Fruit fly (Drosophila melanogaster) whole organism, adult: ENCODE data around the gene mtDNA-helicase.

ENCODE experiments used
- CG11617 ChIP-seq: fragments of 200-800 bp; sonication (Bioruptor generic); optimal IDR thresholded peaks from 2 replicates; lab custom pipeline; 2017; ENCODE audit warnings: mild to moderate bottlenecking, missing biosample characterization, missing genetic modification reagents, missing genetic modification characterization
- CG12768 ChIP-seq: fragments of 200-800 bp; sonication (Bioruptor generic); optimal IDR thresholded peaks from 2 replicates; lab custom pipeline; 2017; ENCODE audit warnings: missing biosample characterization, missing genetic modification characterization, mild to moderate bottlenecking, moderate library complexity, missing genetic modification reagents
- CG14711 ChIP-seq: fragments of 200-800 bp; sonication (Bioruptor generic); optimal IDR thresholded peaks from 2 replicates; lab custom pipeline; 2018; ENCODE audit warnings: missing biosample characterization, mild to moderate bottlenecking, missing genetic modification characterization, moderate library complexity
- CG1620 ChIP-seq: fragments of 200-800 bp; sonication (Bioruptor generic); optimal IDR thresholded peaks from 2 replicates; lab custom pipeline; 2016; ENCODE audit warnings: missing biosample characterization, missing genetic modification characterization
- CG33017 ChIP-seq: fragments of 200-800 bp; sonication (Bioruptor generic); optimal IDR thresholded peaks from 2 replicates; lab custom pipeline; 2018; ENCODE audit warnings: missing biosample characterization, mild to moderate bottlenecking, missing genetic modification characterization, moderate library complexity
- CG5204 ChIP-seq: fragments of 200-800 bp; sonication (Bioruptor generic); optimal IDR thresholded peaks from 2 replicates; lab custom pipeline; 2016; ENCODE audit warnings: missing biosample characterization, missing genetic modification characterization
- CG7045 ChIP-seq: fragments of 200-800 bp; sonication (Bioruptor generic); optimal IDR thresholded peaks from 2 replicates; lab custom pipeline; 2017; ENCODE audit warnings: missing biosample characterization, mild to moderate bottlenecking, missing genetic modification characterization
- CG7101 ChIP-seq: fragments of 200-800 bp; sonication (Bioruptor generic); optimal IDR thresholded peaks from 2 replicates; lab custom pipeline; 2018; ENCODE audit warnings: missing biosample characterization, mild to moderate bottlenecking, missing genetic modification characterization, moderate library complexity
- Clk ChIP-seq: fragments of 200-800 bp; sonication (Bioruptor generic); optimal IDR thresholded peaks from 2 replicates; lab custom pipeline; 2017; ENCODE audit warnings: missing biosample characterization, missing genetic modification characterization
- Crg-1 ChIP-seq: fragments of 200-800 bp; sonication (Bioruptor generic); optimal IDR thresholded peaks from 2 replicates; lab custom pipeline; 2016; ENCODE audit warnings: missing biosample characterization, missing genetic modification characterization
- Hr96 ChIP-seq: fragments of 200-800 bp; sonication (Bioruptor generic); optimal IDR thresholded peaks from 2 replicates; lab custom pipeline; 2016; ENCODE audit warnings: missing biosample characterization, missing genetic modification characterization
- Mnt ChIP-seq: fragments of 200-800 bp; sonication (Bioruptor generic); optimal IDR thresholded peaks from 2 replicates; lab custom pipeline; 2016; ENCODE audit warnings: missing biosample characterization, mild to moderate bottlenecking, missing genetic modification characterization
- bab1 ChIP-seq: fragments of 200-800 bp; sonication (Bioruptor generic); optimal IDR thresholded peaks from 3 replicates; lab custom pipeline; 2019; ENCODE audit warnings: missing biosample characterization, mild to moderate bottlenecking, missing genetic modification characterization, moderate library complexity
- cic ChIP-seq: fragments of 200-800 bp; sonication (Bioruptor generic); optimal IDR thresholded peaks from 2 replicates; lab custom pipeline; 2017; ENCODE audit warnings: missing biosample characterization, mild to moderate bottlenecking, missing genetic modification characterization, moderate library complexity
- cnc ChIP-seq, 2 experiments: fragments of >200 bp; optimal IDR thresholded peaks; 2 replicates each; lab custom pipeline; 2017
- kay ChIP-seq: fragments of 200-800 bp; sonication (Bioruptor generic); peaks from one replicate; lab custom pipeline; 2016; ENCODE audit warnings: missing biosample characterization, missing genetic modification characterization, borderline replicate concordance
- ovo ChIP-seq: fragments of 200-800 bp; sonication (Bioruptor generic); optimal IDR thresholded peaks from 2 replicates; lab custom pipeline; 2016; ENCODE audit warnings: missing biosample characterization, missing genetic modification characterization
- pad ChIP-seq: fragments of 200-800 bp; sonication (Bioruptor generic); optimal IDR thresholded peaks from 3 replicates; lab custom pipeline; 2017; ENCODE audit warnings: missing biosample characterization, missing genetic modification characterization, mild to moderate bottlenecking, moderate library complexity, missing genetic modification reagents
- tj ChIP-seq: fragments of 200-800 bp; sonication (Bioruptor generic); optimal IDR thresholded peaks from 3 replicates; lab custom pipeline; 2017; ENCODE audit warnings: missing biosample characterization, mild to moderate bottlenecking, missing genetic modification characterization, moderate library complexity
- toe ChIP-seq: fragments of 200-800 bp; sonication (Bioruptor generic); optimal IDR thresholded peaks from 2 replicates; lab custom pipeline; 2016; ENCODE audit warnings: missing biosample characterization, missing genetic modification characterization

mtDNA-helicase gene

dm6 chr2L:9893183-9893582 is at the start of gene mtDNA-helicase:
mtDNA-helicase (minus strand) TSS chr2L:9893446.
- TF ChIP-seq Mnt (GFP tag; lab: Kevin White, UChicago) (peak; percentile 80), CG7101 (tag; lab: Kevin White, UChicago) (no peak), bab1 (GFP tag; lab: Kevin White, UChicago) (peak; percentile 13), Crg-1 (GFP tag; lab: Kevin White, UChicago) (peak; percentile 9), pad (GFP tag; lab: Kevin White, UChicago) (no peak)

DNA sequence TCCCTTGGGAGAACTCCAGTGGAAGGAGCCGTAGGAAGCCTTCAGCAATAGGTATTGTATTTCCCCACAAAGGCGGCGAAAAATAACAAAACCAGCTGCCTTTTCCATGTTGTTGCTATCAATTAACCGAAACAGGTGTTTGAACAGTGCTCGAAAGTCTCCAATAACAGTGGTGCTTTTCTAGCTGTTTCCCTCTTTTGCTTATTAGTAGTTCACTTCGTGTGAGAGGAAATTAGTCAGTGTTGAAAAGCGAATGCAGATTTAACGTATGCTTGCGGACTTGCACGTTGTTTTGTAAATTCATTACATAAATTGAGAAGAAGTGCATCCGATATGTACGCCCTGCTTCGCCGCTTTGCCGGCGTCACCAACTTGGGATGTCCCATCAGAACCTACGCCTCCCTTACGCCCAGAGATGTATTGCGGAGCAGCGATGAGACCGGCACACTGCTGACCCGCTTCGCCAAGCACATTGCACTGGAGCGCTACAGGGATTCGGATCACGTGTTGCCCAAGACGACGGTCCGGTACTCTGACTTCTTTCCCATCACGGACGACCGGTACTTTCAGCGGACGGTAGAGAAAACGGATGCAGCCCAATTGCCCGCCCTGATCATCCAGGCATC is 45.5 kb upstream of the mtDNA-helicase start, which contains the start of the genes Datp and CG4619:
Gene Datp (minus strand): TSS at position 160 of the 626 bp plus-strand sequence.
Gene CG4619 (plus strand): TSS at position 233 of the 626 bp plus-strand sequence.
- peak; percentile 39 for TF ChIP-seq cic
- TF ChIP-seq Mnt (GFP tag; lab: Kevin White, UChicago): peak; percentile 84
- TF ChIP-seq bab1 (GFP tag; lab: Kevin White, UChicago): peak; percentile 47
- no peak for TF ChIP-seq Clk
- peak; percentile 64 for TF ChIP-seq CG12768 (GFP tag; lab: Kevin White, UChicago)
- peak; percentile 59 for TF ChIP-seq toe (GFP tag; lab: Kevin White, UChicago)
- peak; percentile 77 for TF ChIP-seq pad (GFP tag; lab: Kevin White, UChicago)
- TF ChIP-seq cnc (optimal IDR thresholded peaks at IDR 0.05; lab: Kevin White, UChicago): no peak
- peak; percentile 82 for TF ChIP-seq CG7101 (tag; lab: Kevin White, UChicago)
- peak; percentile 66 for TF ChIP-seq Hr96 (GFP tag; lab: Kevin White, UChicago)
- TF ChIP-seq CG14711 (tag; lab: Kevin White, UChicago): peak; percentile 67
- no peak for TF ChIP-seq tj (GFP tag; lab: Kevin White, UChicago)
- TF ChIP-seq kay (GFP tag; lab: Kevin White, UChicago): no peak
- peak; percentile 84 for TF ChIP-seq Crg-1 (GFP tag; lab: Kevin White, UChicago)
- peak; percentile 32 for TF ChIP-seq CG33017 (tag; lab: Kevin White, UChicago)
- TF ChIP-seq ovo: peak; percentile 39
- TF ChIP-seq CG5204 (GFP tag; lab: Kevin White, UChicago): no peak
- peak; percentile 83 for TF ChIP-seq CG1620 (GFP tag; lab: Kevin White, UChicago)
- TF ChIP-seq CG11617 (GFP tag; lab: Kevin White, UChicago): peak; percentile 45
- TF ChIP-seq CG7045 (GFP tag; lab: Kevin White, UChicago): peak; percentile 13

- no peak for TF ChIP-seq Crg-1 (GFP tag; lab: Kevin White, UChicago)
- TF ChIP-seq Hr96 (GFP tag; lab: Kevin White, UChicago): peak; percentile 49
- TF ChIP-seq ovo: no peak
- peak; percentile 45 for TF ChIP-seq pad (GFP tag; lab: Kevin White, UChicago)
- peak; percentile 38 for TF ChIP-seq Clk
- no peak for TF ChIP-seq CG33017 (tag; lab: Kevin White, UChicago)
- peak; percentile 34 for TF ChIP-seq Mnt (GFP tag; lab: Kevin White, UChicago)
- no peak for TF ChIP-seq CG11617 (GFP tag; lab: Kevin White, UChicago)
- peak; percentile 30 for TF ChIP-seq CG1620 (GFP tag; lab: Kevin White, UChicago)
- peak; percentile 51 for TF ChIP-seq CG7101 (tag; lab: Kevin White, UChicago)
- peak; percentile 46 for TF ChIP-seq bab1 (GFP tag; lab: Kevin White, UChicago)
- no peak for TF ChIP-seq cnc (optimal IDR thresholded peaks at IDR 0.05; lab: Kevin White, UChicago)
- no peak for TF ChIP-seq cic
- peak; percentile 34 for TF ChIP-seq CG12768 (GFP tag; lab: Kevin White, UChicago)
- TF ChIP-seq CG14711 (tag; lab: Kevin White, UChicago): peak; percentile 35
- TF ChIP-seq kay (GFP tag; lab: Kevin White, UChicago): no peak
- no peak for TF ChIP-seq tj (GFP tag; lab: Kevin White, UChicago)
- no peak for TF ChIP-seq CG7045 (GFP tag; lab: Kevin White, UChicago)
- TF ChIP-seq CG5204 (GFP tag; lab: Kevin White, UChicago): no peak
- TF ChIP-seq toe (GFP tag; lab: Kevin White, UChicago): peak; percentile 37
Observed at dm6 chr2L:9937908-9938307, 44.7 kb upstream of the mtDNA-helicase start, which contains the start of gene Arglu1. Arglu1 (minus strand) TSS chr2L:9938134.

DNA sequence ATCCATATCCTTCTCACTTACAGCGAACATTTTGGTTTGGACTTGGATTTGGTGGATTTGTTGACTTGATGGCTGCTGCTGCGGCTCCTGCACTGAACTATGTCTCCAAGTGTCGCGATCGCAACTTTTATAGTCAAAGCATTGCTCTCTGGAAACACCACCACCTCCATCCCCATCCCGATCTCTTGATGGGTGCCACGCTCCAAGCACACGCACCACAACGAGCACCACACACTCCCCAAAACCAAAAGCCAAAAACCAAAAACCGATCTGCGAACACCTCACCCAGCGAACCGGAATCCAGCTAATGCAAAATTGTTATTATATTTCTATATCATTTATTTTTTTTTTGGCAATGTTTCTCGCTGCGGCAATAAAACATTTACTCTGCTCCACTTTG is 39.8 kb upstream of the mtDNA-helicase start, which contains the start of gene Cpr30F:
Gene Cpr30F (minus strand): TSS at position 101 of the 400 bp plus-strand sequence.
- no peak for TF ChIP-seq bab1 (GFP tag; lab: Kevin White, UChicago)
- TF ChIP-seq Crg-1 (GFP tag; lab: Kevin White, UChicago): no peak
- TF ChIP-seq CG14711 (tag; lab: Kevin White, UChicago): no peak
- no peak for TF ChIP-seq Hr96 (GFP tag; lab: Kevin White, UChicago)
- no peak for TF ChIP-seq CG7101 (tag; lab: Kevin White, UChicago)
- no peak for TF ChIP-seq CG7045 (GFP tag; lab: Kevin White, UChicago)
- no peak for TF ChIP-seq cnc (optimal IDR thresholded peaks at IDR 0.05; lab: Kevin White, UChicago)
- no peak for TF ChIP-seq pad (GFP tag; lab: Kevin White, UChicago)
- TF ChIP-seq CG33017 (tag; lab: Kevin White, UChicago): no peak
- no peak for TF ChIP-seq toe (GFP tag; lab: Kevin White, UChicago)
- TF ChIP-seq Mnt (GFP tag; lab: Kevin White, UChicago): no peak
- TF ChIP-seq CG5204 (GFP tag; lab: Kevin White, UChicago): no peak
- no peak for TF ChIP-seq ovo

DNA sequence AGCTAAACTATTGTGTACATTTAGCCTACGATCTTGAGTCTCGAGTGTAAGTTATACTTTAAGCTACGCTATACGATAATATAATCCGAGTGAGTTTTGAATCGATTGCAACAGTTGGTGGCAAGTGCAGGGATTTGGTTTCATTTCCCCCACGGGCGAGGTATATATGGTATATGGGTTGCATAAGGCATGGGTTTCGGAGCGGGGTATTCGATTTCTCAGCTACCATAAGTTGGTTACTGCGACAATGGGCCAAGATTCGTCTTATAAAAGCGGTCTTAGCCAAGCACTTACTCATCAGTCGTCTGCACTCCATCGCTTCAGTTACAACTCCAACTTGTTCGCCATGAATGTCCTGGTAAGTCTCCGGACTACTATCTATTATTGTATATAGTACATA is 37.0 kb upstream of the mtDNA-helicase start, which contains the start of gene CG42367:
Gene CG42367 (plus strand): TSS at position 301 of the 400 bp plus-strand sequence.
- TF ChIP-seq cic: no peak
- no peak for TF ChIP-seq Mnt (GFP tag; lab: Kevin White, UChicago)
- no peak for TF ChIP-seq ovo
- TF ChIP-seq CG12768 (GFP tag; lab: Kevin White, UChicago): no peak
- TF ChIP-seq cnc (optimal IDR thresholded peaks at IDR 0.05; lab: Kevin White, UChicago): no peak
- TF ChIP-seq CG11617 (GFP tag; lab: Kevin White, UChicago): no peak
- no peak for TF ChIP-seq Crg-1 (GFP tag; lab: Kevin White, UChicago)
- no peak for TF ChIP-seq Clk
- no peak for TF ChIP-seq CG14711 (tag; lab: Kevin White, UChicago)
- TF ChIP-seq Hr96 (GFP tag; lab: Kevin White, UChicago): no peak
- TF ChIP-seq bab1 (GFP tag; lab: Kevin White, UChicago): no peak
- TF ChIP-seq toe (GFP tag; lab: Kevin White, UChicago): no peak
- no peak for TF ChIP-seq CG1620 (GFP tag; lab: Kevin White, UChicago)
